Fruit fly (Drosophila melanogaster): ENCODE results near the gene CG11076.

Gene CG11076

dm6 chr4:1051271-1051670 is 19.7 kb upstream of the CG11076 start (continued):
- TF ChIP-seq bowl (GFP tag; IDR thresholded peaks at IDR 0.05): no peak
- no peak for TF ChIP-seq bab2 (GFP tag; optimal IDR thresholded peaks at IDR 0.05)
- TF ChIP-seq Camta (GFP tag; optimal IDR thresholded peaks at IDR 0.05): no peak
- no peak for TF ChIP-seq sd (tag; optimal IDR thresholded peaks at IDR 0.05)
- TF ChIP-seq CG1603 (tag; optimal IDR thresholded peaks at IDR 0.05): peak; percentile 100
- no peak for TF ChIP-seq ttk (GFP tag; IDR thresholded peaks at IDR 0.05)
- no peak for TF ChIP-seq al (GFP tag; IDR thresholded peaks at IDR 0.05)
- TF ChIP-seq tgo (GFP tag; IDR thresholded peaks at IDR 0.05): no peak
- TF ChIP-seq amos (GFP tag; IDR thresholded peaks at IDR 0.05; ENCODE audit: partially characterized antibody): no peak
- TF ChIP-seq CG14441 (GFP tag; IDR thresholded peaks at IDR 0.05): no peak
- TF ChIP-seq HLH4C (GFP tag; IDR thresholded peaks at IDR 0.05; ENCODE audit: partially characterized antibody): no peak
- no peak for TF ChIP-seq CG6813 (GFP tag; optimal IDR thresholded peaks at IDR 0.05)
- TF ChIP-seq p53 (GFP tag; optimal IDR thresholded peaks at IDR 0.05): peak; percentile 60
- no peak for TF ChIP-seq repo (GFP tag; optimal IDR thresholded peaks at IDR 0.05)
- TF ChIP-seq ase (GFP tag; IDR thresholded peaks at IDR 0.05): no peak
- no peak for TF ChIP-seq Dll (GFP tag; IDR thresholded peaks at IDR 0.05; ENCODE audit: partially characterized antibody)
- no peak for TF ChIP-seq lov (optimal IDR thresholded peaks at IDR 0.05)
- TF ChIP-seq lov (GFP tag; IDR thresholded peaks at IDR 0.05): no peak
- TF ChIP-seq tin (GFP tag; optimal IDR thresholded peaks at IDR 0.05): no peak
- TF ChIP-seq nom (GFP tag; optimal IDR thresholded peaks at IDR 0.05): no peak
- TF ChIP-seq CG3838 (GFP tag; optimal IDR thresholded peaks at IDR 0.05): no peak
- TF ChIP-seq dan (GFP tag; IDR thresholded peaks at IDR 0.05): no peak
- TF ChIP-seq sens-2 (GFP tag; IDR thresholded peaks at IDR 0.05): no peak
- TF ChIP-seq Bgb (GFP tag; IDR thresholded peaks at IDR 0.05; ENCODE audit: partially characterized antibody): peak; percentile 25; the same call in 1 of the 2 replicates
- no peak for TF ChIP-seq CoRest (tag; optimal IDR thresholded peaks at IDR 0.05)
- TF ChIP-seq CG30020 (tag; optimal IDR thresholded peaks at IDR 0.05): peak; percentile 100
- TF ChIP-seq Xbp1 (GFP tag; optimal IDR thresholded peaks at IDR 0.05): peak; percentile 17
- no peak for TF ChIP-seq B-H2 (GFP tag; optimal IDR thresholded peaks at IDR 0.05)
- TF ChIP-seq Fer3 (tag; optimal IDR thresholded peaks at IDR 0.05): no peak
- TF ChIP-seq CG17802 (tag; optimal IDR thresholded peaks at IDR 0.05): peak; percentile 99
- no peak for TF ChIP-seq hb (GFP tag; IDR thresholded peaks at IDR 0.05; ENCODE audit: partially characterized antibody)
- TF ChIP-seq nau (GFP tag; optimal IDR thresholded peaks at IDR 0.05): no peak
- peak; percentile 37 for TF ChIP-seq YL-1 (GFP tag; optimal IDR thresholded peaks at IDR 0.05)
- TF ChIP-seq Hmx (GFP tag; optimal IDR thresholded peaks at IDR 0.05): no peak
- no peak for TF ChIP-seq hkb (optimal IDR thresholded peaks at IDR 0.05)
- TF ChIP-seq hkb (GFP tag; IDR thresholded peaks at IDR 0.05): no peak
- no peak for TF ChIP-seq sug (tag; optimal IDR thresholded peaks at IDR 0.05)
- TF ChIP-seq CG12071 (GFP tag; optimal IDR thresholded peaks at IDR 0.05): no peak
- TF ChIP-seq CG43689 (GFP tag; IDR thresholded peaks at IDR 0.05): no peak
- no peak; the same call in 2 of the 3 replicates for TF ChIP-seq CG17361 (GFP tag; IDR thresholded peaks at IDR 0.05)
- no peak for TF ChIP-seq CG17359 (tag; optimal IDR thresholded peaks at IDR 0.05)
- TF ChIP-seq Hr3 (GFP tag; optimal IDR thresholded peaks at IDR 0.05): peak; percentile 18
- TF ChIP-seq CG17912 (GFP tag; optimal IDR thresholded peaks at IDR 0.05): peak; percentile 30
- no peak for TF ChIP-seq CG10543 (GFP tag; optimal IDR thresholded peaks at IDR 0.05)
- no peak for TF ChIP-seq chm (GFP tag; IDR thresholded peaks at IDR 0.05)
- TF ChIP-seq cad (GFP tag; optimal IDR thresholded peaks at IDR 0.05): no peak
- TF ChIP-seq Hsf (GFP tag; optimal IDR thresholded peaks at IDR 0.05): no peak
- no peak for TF ChIP-seq chif (GFP tag; optimal IDR thresholded peaks at IDR 0.05)
- TF ChIP-seq CG8089 (GFP tag; optimal IDR thresholded peaks at IDR 0.05): peak; percentile 82
- no peak for TF ChIP-seq gt (GFP tag; IDR thresholded peaks at IDR 0.05)
- no peak for TF ChIP-seq eyg (GFP tag; optimal IDR thresholded peaks at IDR 0.05)
- no peak for TF ChIP-seq CG18619 (GFP tag; optimal IDR thresholded peaks at IDR 0.05)

Measured in whole organism, embryonic.